Worm (Caenorhabditis elegans) whole organism, L4 larva: ENCODE results near the gene leo-1.

ENCODE experiments used
- R02D3.7 ChIP-seq: fragments of 150-350 bp; sonication (generic microtip); optimal IDR thresholded peaks from 3 replicates; lab custom pipeline; 2014; ENCODE audit warnings: missing biosample characterization, missing genetic modification characterization
- Y75B8A.6 ChIP-seq: fragments of 200-800 bp; sonication (Bioruptor generic); IDR thresholded peaks from 2 replicates; pipeline ENCODE4 v1.3.6; 2022; ENCODE audit warnings: missing genetic modification reagents, missing genetic modification characterization, missing compliant biosample characterization
- jun-1 ChIP-seq: fragments of 150-350 bp; optimal IDR thresholded peaks from 2 replicates; lab custom pipeline; 2014; ENCODE audit warnings: missing biosample characterization, missing genetic modification reagents, missing genetic modification characterization

DNA sequence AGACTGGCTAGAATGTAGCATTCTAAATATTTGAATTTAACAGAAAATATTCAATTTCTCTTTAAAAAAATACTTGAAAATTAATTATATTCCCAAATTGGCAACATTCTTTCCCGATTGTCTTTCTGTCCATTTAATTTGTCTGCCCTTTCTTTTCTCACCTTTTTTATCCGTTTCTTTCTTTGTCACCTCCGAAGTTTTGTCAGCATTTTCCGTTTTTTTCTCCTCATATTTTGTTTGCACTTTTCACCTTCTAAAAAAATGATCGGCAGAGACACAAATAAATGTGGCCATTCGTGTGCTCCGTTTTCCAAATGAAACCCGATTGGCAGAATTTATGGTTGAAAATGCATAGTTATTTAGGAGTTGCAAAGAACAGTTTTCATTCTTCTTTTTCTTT lies 13.1 kb downstream of the leo-1 start:
- TF ChIP-seq jun-1 (tag; lab: Kevin White, UChicago) = no peak
- no peak for TF ChIP-seq Y75B8A.6
- no peak for TF ChIP-seq R02D3.7 (tag; lab: Kevin White, UChicago)
